Fruit fly (Drosophila melanogaster) Kc167 (cell line): ENCODE measurements around the gene CG7840.

Experiments
- Myc ChIP-seq: fragments of >200 bp; optimal IDR thresholded peaks from 2 replicates; lab custom pipeline; 2017; ENCODE audit warnings: missing external identifiers
- insv ChIP-seq: fragments of >200 bp; optimal IDR thresholded peaks from 3 replicates; lab custom pipeline; 2018; ENCODE audit warnings: missing external identifiers

dm6 chr2L:8296395-8296794 lies 9.0 kb upstream of the CG7840 start:
- TF ChIP-seq insv (no peak), Myc (no peak)
